Comparison of ENCODE assay signal across 5 worm cellular contexts in the genomic region with DNA sequence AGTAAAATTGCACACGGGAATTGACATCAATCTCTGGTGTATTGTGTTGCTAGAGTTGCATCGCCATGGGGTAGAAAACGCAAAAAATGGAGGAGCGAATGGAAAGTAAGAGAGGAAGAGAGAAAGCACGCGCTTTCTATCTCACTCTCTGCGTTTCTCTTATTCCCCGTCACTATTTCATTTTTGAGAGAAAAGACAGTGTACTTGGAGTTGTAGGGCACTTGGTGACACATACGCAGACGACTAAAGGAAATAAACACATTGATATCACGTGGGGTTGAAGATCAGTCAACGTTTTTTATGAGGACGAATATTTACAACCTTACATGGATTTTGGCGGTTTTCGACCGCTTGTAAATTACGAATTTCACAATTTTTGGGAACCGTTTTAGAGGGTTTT.
TF ChIP-seq lines count a peak whose summit lies in the region.

No protein-coding gene starts in this region.

TF ChIP-seq in whole organism, L1 larva, 84 proteins besides CTCF, POLR2A, EP300 and RAD21 (continued from another document and continues in another):
- TF ChIP-seq skn-1 (tag; optimal IDR thresholded peaks at IDR 0.05; lab: Kevin White, UChicago) (peak; percentile 94), xbp-1 (tag; optimal IDR thresholded peaks at IDR 0.05; lab: Kevin White, UChicago) (peak; percentile 96), lin-35 (GFP tag; optimal IDR thresholded peaks at IDR 0.05; lab: Kevin White, UChicago) (peak; percentile 81 to 91), ama-1 (optimal IDR thresholded peaks at IDR 0.05; lab: Kevin White, UChicago) (peak; percentile 75), aly-2 (tag; optimal IDR thresholded peaks at IDR 0.05; lab: Kevin White, UChicago) (no peak), fkh-4 (tag; optimal IDR thresholded peaks at IDR 0.05; lab: Kevin White, UChicago; ENCODE audit: borderline replicate concordance) (no peak), nhr-12 (tag; optimal IDR thresholded peaks at IDR 0.05; lab: Kevin White, UChicago) (no peak), nhr-85 (tag; lab: Kevin White, UChicago) (peak; percentile 100), fos-1 (tag; optimal IDR thresholded peaks at IDR 0.05; lab: Kevin White, UChicago) (peak; percentile 92), sup-37 (GFP tag; optimal IDR thresholded peaks at IDR 0.05; lab: Kevin White, UChicago) (peak; percentile 66), C16A3.4 (tag; optimal IDR thresholded peaks at IDR 0.05; lab: Kevin White, UChicago) (peak; percentile 97), mef-2 (tag; optimal IDR thresholded peaks at IDR 0.05; lab: Kevin White, UChicago) (peak; percentile 74), fkh-8 (tag; optimal IDR thresholded peaks at IDR 0.05; lab: Kevin White, UChicago) (peak; percentile 95), mdl-1 (tag; optimal IDR thresholded peaks at IDR 0.05; lab: Kevin White, UChicago) (peak; percentile 95 to 100), ceh-8 (GFP tag; optimal IDR thresholded peaks at IDR 0.05; lab: Kevin White, UChicago) (peak; percentile 41), irx-1 (tag; optimal IDR thresholded peaks at IDR 0.05; lab: Kevin White, UChicago) (peak; percentile 93), mep-1 (tag; optimal IDR thresholded peaks at IDR 0.05; lab: Kevin White, UChicago) (peak; percentile 98), nhr-28 (tag; optimal IDR thresholded peaks at IDR 0.05; lab: Kevin White, UChicago) (peak; percentile 9), dpl-1 (GFP tag; optimal IDR thresholded peaks at IDR 0.05; lab: Kevin White, UChicago) (peak; percentile 71 to 79 (median 75)), swsn-7 (tag; optimal IDR thresholded peaks at IDR 0.05; lab: Kevin White, UChicago) (peak; percentile 94), lin-14 (GFP tag; optimal IDR thresholded peaks at IDR 0.05; lab: Kevin White, UChicago) (peak; percentile 99), ets-5 (GFP tag; IDR thresholded peaks at IDR 0.05; lab: Robert Waterston, UW) (no peak), aha-1 (tag; optimal IDR thresholded peaks at IDR 0.05; lab: Kevin White, UChicago) (no peak), ceh-63 (GFP tag; optimal IDR thresholded peaks at IDR 0.05; lab: Kevin White, UChicago) (peak; percentile 29), tlp-1 (tag; optimal IDR thresholded peaks at IDR 0.05; lab: Kevin White, UChicago) (no peak)

TF ChIP-seq in whole organism, L2 larva, 48 proteins besides CTCF, POLR2A, EP300 and RAD21 (continued from another document):
- peak; percentile 76 for TF ChIP-seq alr-1 (tag; optimal IDR thresholded peaks at IDR 0.05; lab: Kevin White, UChicago)
- no peak for TF ChIP-seq elt-1 (tag; optimal IDR thresholded peaks at IDR 0.05; lab: Kevin White, UChicago)
- TF ChIP-seq ztf-11 (tag; optimal IDR thresholded peaks at IDR 0.05; lab: Kevin White, UChicago) = no peak
- peak; percentile 87 for TF ChIP-seq gmeb-1 (tag; optimal IDR thresholded peaks at IDR 0.05; lab: Kevin White, UChicago)
- TF ChIP-seq lsy-2 (tag; optimal IDR thresholded peaks at IDR 0.05; lab: Kevin White, UChicago) = peak; percentile 32 to 95
- TF ChIP-seq lin-13 (GFP tag; optimal IDR thresholded peaks at IDR 0.05; lab: Kevin White, UChicago) = peak; percentile 84
- TF ChIP-seq nhr-23 (tag; optimal IDR thresholded peaks at IDR 0.05; lab: Kevin White, UChicago) = no peak
- peak; percentile 99 for TF ChIP-seq sma-9 (GFP tag; optimal IDR thresholded peaks at IDR 0.05; lab: Kevin White, UChicago)
- peak; percentile 70 for TF ChIP-seq sma-9 (tag; optimal IDR thresholded peaks at IDR 0.05; lab: Kevin White, UChicago)
- no peak for TF ChIP-seq mbf-1 (tag; optimal IDR thresholded peaks at IDR 0.05; lab: Kevin White, UChicago)
- peak; percentile 96 for TF ChIP-seq nhr-6 (tag; optimal IDR thresholded peaks at IDR 0.05; lab: Kevin White, UChicago)
- no peak for TF ChIP-seq lin-11 (tag; optimal IDR thresholded peaks at IDR 0.05; lab: Kevin White, UChicago)
- no peak for TF ChIP-seq dmd-4 (tag; optimal IDR thresholded peaks at IDR 0.05; lab: Kevin White, UChicago)
- TF ChIP-seq nhr-77 (tag; optimal IDR thresholded peaks at IDR 0.05; lab: Kevin White, UChicago) = no peak
- TF ChIP-seq egl-27 (tag; optimal IDR thresholded peaks at IDR 0.05; lab: Kevin White, UChicago) = peak; percentile 96
- no peak for TF ChIP-seq peb-1 (tag; optimal IDR thresholded peaks at IDR 0.05; lab: Kevin White, UChicago)
- TF ChIP-seq aly-2 (tag; optimal IDR thresholded peaks at IDR 0.05; lab: Kevin White, UChicago) = no peak
- no peak for TF ChIP-seq ZK546.5 (tag; optimal IDR thresholded peaks at IDR 0.05; lab: Kevin White, UChicago)
- TF ChIP-seq C34F6.9 (tag; optimal IDR thresholded peaks at IDR 0.05; lab: Kevin White, UChicago) = peak; percentile 98

TF ChIP-seq in whole organism, L3 larva, 47 proteins besides CTCF, POLR2A, EP300 and RAD21 (continued from another document):
- TF ChIP-seq jun-1 (tag; optimal IDR thresholded peaks at IDR 0.05; lab: Kevin White, UChicago) (peak; percentile 97), hmg-11 (tag; optimal IDR thresholded peaks at IDR 0.05; lab: Kevin White, UChicago) (peak; percentile 87), ceh-16 (tag; optimal IDR thresholded peaks at IDR 0.05; lab: Kevin White, UChicago) (no peak), eor-1 (tag; optimal IDR thresholded peaks at IDR 0.05; lab: Kevin White, UChicago) (no peak), nhr-23 (tag; optimal IDR thresholded peaks at IDR 0.05; lab: Kevin White, UChicago) (peak; percentile 96), mml-1 (tag; optimal IDR thresholded peaks at IDR 0.05; lab: Kevin White, UChicago) (peak; percentile 69), elt-1 (tag; optimal IDR thresholded peaks at IDR 0.05; lab: Kevin White, UChicago) (peak; percentile 73), zag-1 (tag; optimal IDR thresholded peaks at IDR 0.05; lab: Kevin White, UChicago) (no peak), nfya-1 (tag; optimal IDR thresholded peaks at IDR 0.05; lab: Kevin White, UChicago; ENCODE audit: insufficient read depth) (peak; percentile 94), pha-4 (tag; optimal IDR thresholded peaks at IDR 0.05; lab: Kevin White, UChicago) (peak; percentile 99), nhr-76 (tag; optimal IDR thresholded peaks at IDR 0.05; lab: Kevin White, UChicago) (peak; percentile 67), fkh-2 (tag; optimal IDR thresholded peaks at IDR 0.05; lab: Kevin White, UChicago) (peak; percentile 88)
TF ChIP-seq in whole organism, L3 larva: peak in this region for 30.

TF ChIP-seq in whole organism, L4 larva, 104 proteins besides CTCF, POLR2A, EP300 and RAD21 (continued from another document and continues in another):
- TF ChIP-seq lin-15B (tag; optimal IDR thresholded peaks at IDR 0.05; lab: Kevin White, UChicago) = no peak
- peak; percentile 94 for TF ChIP-seq nhr-10 (tag; optimal IDR thresholded peaks at IDR 0.05; lab: Kevin White, UChicago)
- peak; percentile 64 for TF ChIP-seq nhr-76 (tag; optimal IDR thresholded peaks at IDR 0.05; lab: Kevin White, UChicago)
- peak; percentile 74; the same call in 1 of the 2 replicates for TF ChIP-seq saeg-2 (GFP tag; IDR thresholded peaks at IDR 0.05; lab: Robert Waterston, UW)
- peak; percentile 42 for TF ChIP-seq F37D6.2 (tag; optimal IDR thresholded peaks at IDR 0.05; lab: Kevin White, UChicago)
- TF ChIP-seq egl-27 (tag; optimal IDR thresholded peaks at IDR 0.05; lab: Kevin White, UChicago) = no peak
- peak; percentile 75 to 96 for TF ChIP-seq hif-1 (tag; optimal IDR thresholded peaks at IDR 0.05; lab: Kevin White, UChicago)
- peak; percentile 97 for TF ChIP-seq nhr-48 (tag; optimal IDR thresholded peaks at IDR 0.05; lab: Kevin White, UChicago)
- TF ChIP-seq nhr-77 (tag; optimal IDR thresholded peaks at IDR 0.05; lab: Kevin White, UChicago) = peak; percentile 94
- TF ChIP-seq rbr-2 (tag; optimal IDR thresholded peaks at IDR 0.05; lab: Kevin White, UChicago) = peak; percentile 79
- peak; percentile 97 for TF ChIP-seq tra-1 (GFP tag; IDR thresholded peaks at IDR 0.05; lab: Robert Waterston, UW)
- no peak for TF ChIP-seq R02D3.7 (tag; optimal IDR thresholded peaks at IDR 0.05; lab: Kevin White, UChicago)
- TF ChIP-seq nhr-6 (tag; optimal IDR thresholded peaks at IDR 0.05; lab: Kevin White, UChicago) = peak; percentile 98
- no peak for TF ChIP-seq madf-5 (GFP tag; IDR thresholded peaks at IDR 0.05; lab: Robert Waterston, UW)
- peak; percentile 99 for TF ChIP-seq hlh-30 (tag; optimal IDR thresholded peaks at IDR 0.05; lab: Kevin White, UChicago; ENCODE audit: insufficient read depth)
- peak; percentile 74 to 93 for TF ChIP-seq lsy-2 (tag; optimal IDR thresholded peaks at IDR 0.05; lab: Kevin White, UChicago)
- no peak for TF ChIP-seq attf-4 (tag; optimal IDR thresholded peaks at IDR 0.05; lab: Kevin White, UChicago)
- TF ChIP-seq ceh-32 (tag; optimal IDR thresholded peaks at IDR 0.05; lab: Kevin White, UChicago; ENCODE audit: poor library complexity) = no peak
- no peak for TF ChIP-seq ceh-82 (tag; optimal IDR thresholded peaks at IDR 0.05; lab: Kevin White, UChicago)
- peak; percentile 43 for TF ChIP-seq ztf-7 (tag; optimal IDR thresholded peaks at IDR 0.05; lab: Kevin White, UChicago)
- peak; percentile 96 for TF ChIP-seq mep-1 (tag; optimal IDR thresholded peaks at IDR 0.05; lab: Kevin White, UChicago)
- peak; percentile 30 for TF ChIP-seq fkh-10 (GFP tag; optimal IDR thresholded peaks at IDR 0.05; lab: Kevin White, UChicago)
- no peak for TF ChIP-seq F44E2.7 (GFP tag; IDR thresholded peaks at IDR 0.05; lab: Robert Waterston, UW)
- TF ChIP-seq unc-39 (tag; optimal IDR thresholded peaks at IDR 0.05; lab: Kevin White, UChicago) = no peak
- peak; percentile 89 for TF ChIP-seq nhr-102 (tag; optimal IDR thresholded peaks at IDR 0.05; lab: Kevin White, UChicago)
- peak; percentile 78 for TF ChIP-seq jun-1 (tag; optimal IDR thresholded peaks at IDR 0.05; lab: Kevin White, UChicago)
- TF ChIP-seq D1046.2 (GFP tag; IDR thresholded peaks at IDR 0.05; lab: Robert Waterston, UW) = no peak
- TF ChIP-seq spr-1 (tag; optimal IDR thresholded peaks at IDR 0.05; lab: Kevin White, UChicago) = peak; percentile 60
- peak; percentile 75 for TF ChIP-seq fos-1 (tag; optimal IDR thresholded peaks at IDR 0.05; lab: Kevin White, UChicago)
- TF ChIP-seq unc-130 (GFP tag; optimal IDR thresholded peaks at IDR 0.05; lab: Kevin White, UChicago) = no peak
- peak; percentile 69; the same call in 1 of the 2 replicates for TF ChIP-seq arid-1 (GFP tag; conservative IDR thresholded peaks at IDR 0.05; lab: Robert Waterston, UW)
- peak; percentile 70 for TF ChIP-seq dpl-1 (GFP tag; optimal IDR thresholded peaks at IDR 0.05; lab: Kevin White, UChicago)
- TF ChIP-seq pha-4 (GFP tag; IDR thresholded peaks at IDR 0.05; lab: Robert Waterston, UW) = peak; percentile 82
- peak; percentile 87 for TF ChIP-seq pha-4 (tag; optimal IDR thresholded peaks at IDR 0.05; lab: Kevin White, UChicago)
- peak; percentile 60 for TF ChIP-seq pqm-1 (tag; optimal IDR thresholded peaks at IDR 0.05; lab: Kevin White, UChicago)
- TF ChIP-seq spr-3 (GFP tag; optimal IDR thresholded peaks at IDR 0.05; lab: Kevin White, UChicago) = no peak
- no peak for TF ChIP-seq nhr-111 (GFP tag; optimal IDR thresholded peaks at IDR 0.05; lab: Kevin White, UChicago)
- peak; percentile 53 for TF ChIP-seq duxl-1 (tag; optimal IDR thresholded peaks at IDR 0.05; lab: Kevin White, UChicago; ENCODE audit: poor library complexity)
- peak; percentile 78 for TF ChIP-seq lin-13 (GFP tag; optimal IDR thresholded peaks at IDR 0.05; lab: Kevin White, UChicago)

TF ChIP-seq in whole organism, young adult, 124 proteins besides CTCF, POLR2A, EP300 and RAD21 (continued from another document):
- no peak for TF ChIP-seq efl-1 (GFP tag; optimal IDR thresholded peaks at IDR 0.05; lab: Kevin White, UChicago)
- TF ChIP-seq F37B4.10 (GFP tag; IDR thresholded peaks at IDR 0.05; lab: Robert Waterston, UW) = no peak
- no peak for TF ChIP-seq cebp-2 (GFP tag; IDR thresholded peaks at IDR 0.05; lab: Robert Waterston, UW)
- no peak for TF ChIP-seq ceh-40 (GFP tag; IDR thresholded peaks at IDR 0.05; lab: Robert Waterston, UW)
- TF ChIP-seq unc-62 (GFP tag; optimal IDR thresholded peaks at IDR 0.05; lab: Kevin White, UChicago) = peak; percentile 59
- peak; percentile 57; the same call in 1 of the 2 replicates for TF ChIP-seq ekl-4 (GFP tag; IDR thresholded peaks at IDR 0.05; lab: Robert Waterston, UW)
- peak; percentile 75 for TF ChIP-seq tlf-1 (GFP tag; optimal IDR thresholded peaks at IDR 0.05; lab: Kevin White, UChicago)
- TF ChIP-seq snpc-1.3 (tag; optimal IDR thresholded peaks at IDR 0.05; lab: Kevin White, UChicago; ENCODE audit: insufficient read depth) = peak; percentile 12
- TF ChIP-seq die-1 (tag; optimal IDR thresholded peaks at IDR 0.05; lab: Kevin White, UChicago) = peak; percentile 23
- TF ChIP-seq lin-26 (GFP tag; IDR thresholded peaks at IDR 0.05; lab: Robert Waterston, UW) = peak; percentile 21; the same call in 1 of the 2 replicates
- TF ChIP-seq F33H1.4 (GFP tag; IDR thresholded peaks at IDR 0.05; lab: Robert Waterston, UW) = peak; percentile 20; the same call in 1 of the 2 replicates
- TF ChIP-seq nfya-2 (GFP tag; IDR thresholded peaks at IDR 0.05; lab: Robert Waterston, UW) = no peak
- no peak for TF ChIP-seq F49E8.2 (tag; optimal IDR thresholded peaks at IDR 0.05; lab: Kevin White, UChicago; ENCODE audit: insufficient read depth)
- TF ChIP-seq F52B5.7 (tag; optimal IDR thresholded peaks at IDR 0.05; lab: Kevin White, UChicago) = no peak
- peak; percentile 67 for TF ChIP-seq tbp1 (GFP tag; optimal IDR thresholded peaks at IDR 0.05; lab: Kevin White, UChicago)
